Worm (Caenorhabditis elegans) whole organism, L3 larva: ENCODE measurements around the gene cyp-13A6.

Experiments
- R02D3.7 ChIP-seq: fragments of 150-350 bp; optimal IDR thresholded peaks from 2 replicates; lab custom pipeline; 2014; ENCODE audit warnings: missing biosample characterization, missing genetic modification characterization
- ZK546.5 ChIP-seq: sonication (generic microtip); optimal IDR thresholded peaks from 2 replicates; lab custom pipeline; 2017; ENCODE audit warnings: missing biosample characterization, missing genetic modification characterization
- aly-2 ChIP-seq: fragments of 150-350 bp; optimal IDR thresholded peaks from 2 replicates; lab custom pipeline; 2014; ENCODE audit warnings: missing biosample characterization, missing genetic modification characterization
- ama-1 ChIP-seq: fragments of 150-350 bp; optimal IDR thresholded peaks from 2 replicates; lab custom pipeline; 2018
- ceh-16 ChIP-seq: sonication (generic microtip); optimal IDR thresholded peaks from 2 replicates; lab custom pipeline; 2017; ENCODE audit warnings: missing biosample characterization, missing genetic modification characterization
- ceh-28 ChIP-seq: fragments of 150-350 bp; optimal IDR thresholded peaks from 2 replicates; lab custom pipeline; 2014; ENCODE audit warnings: missing biosample characterization, missing genetic modification reagents, missing genetic modification characterization
- ceh-82 ChIP-seq: fragments of 150-350 bp; optimal IDR thresholded peaks from 2 replicates; lab custom pipeline; 2014; ENCODE audit warnings: missing biosample characterization, missing genetic modification characterization
- ceh-9 ChIP-seq: sonication (generic microtip); optimal IDR thresholded peaks from 2 replicates; lab custom pipeline; 2018; ENCODE audit warnings: missing biosample characterization, missing genetic modification characterization
- daf-12 ChIP-seq: fragments of 150-350 bp; optimal IDR thresholded peaks from 2 replicates; lab custom pipeline; 2014; ENCODE audit warnings: missing biosample characterization, missing genetic modification reagents, missing genetic modification characterization
- egl-27 ChIP-seq: sonication (generic microtip); optimal IDR thresholded peaks from 4 replicates; lab custom pipeline; 2017; ENCODE audit warnings: missing biosample characterization, missing genetic modification reagents, missing genetic modification characterization
- egl-5 ChIP-seq: fragments of 150-350 bp; optimal IDR thresholded peaks from 2 replicates; lab custom pipeline; 2017; ENCODE audit warnings: missing biosample characterization, missing genetic modification reagents, missing genetic modification characterization, inconsistent platforms
- elt-1 ChIP-seq: fragments of 150-350 bp; optimal IDR thresholded peaks from 2 replicates; lab custom pipeline; 2014; ENCODE audit warnings: missing biosample characterization, missing genetic modification characterization
- elt-2 ChIP-seq: sonication (generic microtip); optimal IDR thresholded peaks from 2 replicates; lab custom pipeline; 2016; ENCODE audit warnings: missing genetic modification reagents, mild to moderate bottlenecking, missing genetic modification characterization, missing compliant biosample characterization
- elt-3 ChIP-seq, 3 experiments: fragments of 150-350 bp in 1 of 3; sonication (generic microtip) in 2 of 3; optimal IDR thresholded peaks; 2 replicates in 2 of 3; 4 replicates in 1 of 3; lab custom pipeline; 2014 to 2017; ENCODE audit warnings: missing biosample characterization in 3 of 3, missing genetic modification characterization in 3 of 3
- eor-1 ChIP-seq, 2 experiments: fragments of 150-350 bp; optimal IDR thresholded peaks; 2 replicates each; lab custom pipeline; 2014 to 2018; ENCODE audit warnings: missing biosample characterization in 2 of 2, missing genetic modification characterization in 2 of 2
- fkh-10 ChIP-seq: sonication (generic microtip); optimal IDR thresholded peaks from 2 replicates; lab custom pipeline; 2017; ENCODE audit warnings: missing biosample characterization, missing genetic modification reagents, missing genetic modification characterization
- fkh-2 ChIP-seq: fragments of 150-350 bp; optimal IDR thresholded peaks from 2 replicates; lab custom pipeline; 2014; ENCODE audit warnings: missing biosample characterization, missing genetic modification reagents, missing genetic modification characterization
- fos-1 ChIP-seq: fragments of 150-350 bp; optimal IDR thresholded peaks from 2 replicates; lab custom pipeline; 2014; ENCODE audit warnings: missing biosample characterization, missing genetic modification characterization
- hmg-11 ChIP-seq: sonication (generic microtip); optimal IDR thresholded peaks from 2 replicates; lab custom pipeline; 2016; ENCODE audit warnings: missing genetic modification characterization, missing compliant biosample characterization
- jun-1 ChIP-seq: fragments of 150-350 bp; optimal IDR thresholded peaks from 2 replicates; lab custom pipeline; 2014; ENCODE audit warnings: missing biosample characterization, missing genetic modification reagents, missing genetic modification characterization
- lin-15B ChIP-seq: fragments of 150-350 bp; optimal IDR thresholded peaks from 2 replicates; lab custom pipeline; 2014; ENCODE audit warnings: missing biosample characterization, missing genetic modification characterization
- lin-39 ChIP-seq: fragments of 150-350 bp; optimal IDR thresholded peaks from 2 replicates; lab custom pipeline; 2018; ENCODE audit warnings: missing biosample characterization, missing genetic modification reagents, missing genetic modification characterization
- lsy-12 ChIP-seq: sonication (generic microtip); optimal IDR thresholded peaks from 2 replicates; lab custom pipeline; 2016; ENCODE audit warnings: mild to moderate bottlenecking, missing genetic modification characterization, missing compliant biosample characterization
- mdl-1 ChIP-seq: fragments of 150-350 bp; optimal IDR thresholded peaks from 2 replicates; lab custom pipeline; 2014; ENCODE audit warnings: missing biosample characterization, missing genetic modification characterization
- mml-1 ChIP-seq: fragments of 150-350 bp; sonication (generic microtip); optimal IDR thresholded peaks from 3 replicates; lab custom pipeline; 2014; ENCODE audit warnings: missing biosample characterization, missing genetic modification characterization
- nfya-1 ChIP-seq: sonication (generic microtip); optimal IDR thresholded peaks from 2 replicates; lab custom pipeline; 2017; ENCODE audit warnings: missing genetic modification characterization, mild to moderate bottlenecking, missing compliant biosample characterization, antibody characterized with exemption, moderate library complexity; ENCODE audit not compliant: insufficient read depth
- nhr-11 ChIP-seq: fragments of 150-350 bp; optimal IDR thresholded peaks from 2 replicates; lab custom pipeline; 2014; ENCODE audit warnings: missing biosample characterization, missing genetic modification characterization
- nhr-12 ChIP-seq: fragments of 150-350 bp; optimal IDR thresholded peaks from 2 replicates; lab custom pipeline; 2014; ENCODE audit warnings: missing biosample characterization, missing genetic modification characterization
- nhr-23 ChIP-seq: fragments of 150-350 bp; optimal IDR thresholded peaks from 2 replicates; lab custom pipeline; 2014; ENCODE audit warnings: missing biosample characterization, missing genetic modification reagents, missing genetic modification characterization
- nhr-237 ChIP-seq: fragments of 150-350 bp; optimal IDR thresholded peaks from 2 replicates; lab custom pipeline; 2014; ENCODE audit warnings: missing biosample characterization, missing genetic modification characterization
- nhr-25 ChIP-seq: sonication (generic microtip); optimal IDR thresholded peaks from 2 replicates; lab custom pipeline; 2017; ENCODE audit warnings: missing biosample characterization, missing genetic modification characterization
- nhr-28 ChIP-seq: fragments of 150-350 bp; optimal IDR thresholded peaks from 2 replicates; lab custom pipeline; 2014; ENCODE audit warnings: missing biosample characterization, missing genetic modification characterization
- nhr-43 ChIP-seq: sonication (generic microtip); optimal IDR thresholded peaks from 2 replicates; lab custom pipeline; 2016; ENCODE audit warnings: mild to moderate bottlenecking, missing genetic modification characterization, missing compliant biosample characterization; ENCODE audit not compliant: poor library complexity, severe bottlenecking
- nhr-67 ChIP-seq: fragments of 150-350 bp; optimal IDR thresholded peaks from 2 replicates; lab custom pipeline; 2014; ENCODE audit warnings: missing biosample characterization, missing genetic modification characterization
- nhr-76 ChIP-seq: fragments of 150-350 bp; sonication (generic microtip); optimal IDR thresholded peaks from 5 replicates; lab custom pipeline; 2014; ENCODE audit warnings: missing biosample characterization, missing genetic modification characterization
- nhr-77 ChIP-seq: fragments of 150-350 bp; optimal IDR thresholded peaks from 2 replicates; lab custom pipeline; 2014; ENCODE audit warnings: missing biosample characterization, missing genetic modification characterization
- pha-4 ChIP-seq: fragments of 150-350 bp; optimal IDR thresholded peaks from 2 replicates; lab custom pipeline; 2014; ENCODE audit warnings: missing biosample characterization, missing genetic modification reagents, missing genetic modification characterization
- pqm-1 ChIP-seq: fragments of 150-350 bp; optimal IDR thresholded peaks from 2 replicates; lab custom pipeline; 2017; ENCODE audit warnings: missing biosample characterization, missing genetic modification characterization, inconsistent platforms
- sea-2 ChIP-seq: fragments of 150-350 bp; sonication (generic microtip); optimal IDR thresholded peaks from 4 replicates; lab custom pipeline; 2014; ENCODE audit warnings: missing biosample characterization, missing genetic modification reagents, missing genetic modification characterization
- skn-1 ChIP-seq: fragments of 150-350 bp; optimal IDR thresholded peaks from 2 replicates; lab custom pipeline; 2014; ENCODE audit warnings: missing biosample characterization, missing genetic modification characterization
- snpc-4 ChIP-seq: fragments of 150-350 bp; optimal IDR thresholded peaks from 2 replicates; lab custom pipeline; 2014; ENCODE audit warnings: missing biosample characterization, missing genetic modification characterization
- tbx-2 ChIP-seq: sonication (generic microtip); optimal IDR thresholded peaks from 2 replicates; lab custom pipeline; 2016; ENCODE audit warnings: mild to moderate bottlenecking, missing genetic modification characterization, missing compliant biosample characterization
- unc-39 ChIP-seq: sonication (generic microtip); optimal IDR thresholded peaks from 4 replicates; lab custom pipeline; 2017; ENCODE audit warnings: missing biosample characterization, missing genetic modification characterization
- unc-62 ChIP-seq: fragments of 150-350 bp; sonication (generic microtip); optimal IDR thresholded peaks from 4 replicates; lab custom pipeline; 2014; ENCODE audit warnings: missing biosample characterization, missing genetic modification reagents, missing genetic modification characterization
- zag-1 ChIP-seq: fragments of 150-350 bp; optimal IDR thresholded peaks from 2 replicates; lab custom pipeline; 2014; ENCODE audit warnings: missing biosample characterization, missing genetic modification characterization
- ztf-11 ChIP-seq: fragments of 150-350 bp; optimal IDR thresholded peaks from 2 replicates; lab custom pipeline; 2014; ENCODE audit warnings: missing biosample characterization, missing genetic modification characterization
- ztf-4 ChIP-seq: fragments of 150-350 bp; optimal IDR thresholded peaks from 2 replicates; lab custom pipeline; 2014; ENCODE audit warnings: missing biosample characterization, missing genetic modification characterization

The cyp-13A6 gene

ce11 chrII:9787395-9788152 is 15.0 kb downstream of the cyp-13A6 start, which contains the start of gene cyp-13A2:
Gene cyp-13A2, minus strand, starts transcription at chrII:9787629.
- TF ChIP-seq nhr-77 (peak; percentile 6), hmg-11 (tag; lab: Kevin White, UChicago) (no peak), tbx-2 (no peak), elt-3 (tag; optimal IDR thresholded peaks at IDR 0.05; lab: Kevin White, UChicago) (no peak), zag-1 (tag; lab: Kevin White, UChicago) (no peak), snpc-4 (peak; percentile 96), nhr-25 (tag; lab: Kevin White, UChicago) (peak; percentile 92), elt-1 (tag; lab: Kevin White, UChicago) (peak; percentile 85), unc-62 (GFP tag; lab: Kevin White, UChicago) (no peak), ZK546.5 (tag; lab: Kevin White, UChicago) (no peak), nhr-43 (tag; lab: Kevin White, UChicago) (peak; percentile 32), lin-15B (tag; lab: Kevin White, UChicago) (peak; percentile 11), aly-2 (tag; lab: Kevin White, UChicago) (no peak), nhr-23 (tag; lab: Kevin White, UChicago) (peak; percentile 55), ceh-82 (tag; lab: Kevin White, UChicago) (no peak), jun-1 (tag; lab: Kevin White, UChicago) (peak; percentile 26), daf-12 (tag; lab: Kevin White, UChicago) (no peak), unc-39 (tag; lab: Kevin White, UChicago) (no peak), nhr-12 (tag; lab: Kevin White, UChicago) (no peak), fos-1 (tag; lab: Kevin White, UChicago) (no peak), fkh-10 (GFP tag; lab: Kevin White, UChicago) (no peak), mml-1 (tag; lab: Kevin White, UChicago) (no peak), ztf-4 (tag; lab: Kevin White, UChicago) (no peak), R02D3.7 (no peak), elt-2 (peak; percentile 87), fkh-2 (tag; lab: Kevin White, UChicago) (no peak), eor-1 (tag; optimal IDR thresholded peaks at IDR 0.05; lab: Kevin White, UChicago) (no peak), egl-5 (no peak), nhr-67 (tag; lab: Kevin White, UChicago) (no peak), skn-1 (tag; lab: Kevin White, UChicago) (no peak), ceh-16 (tag; lab: Kevin White, UChicago) (no peak), nhr-28 (tag; lab: Kevin White, UChicago) (no peak), ceh-9 (tag; lab: Kevin White, UChicago) (no peak), ama-1 (lab: Kevin White, UChicago) (no peak), lin-39 (tag; lab: Kevin White, UChicago) (no peak), pha-4 (tag; lab: Kevin White, UChicago) (peak; percentile 73), nfya-1 (peak; percentile 31), egl-27 (tag; lab: Kevin White, UChicago) (no peak), ceh-28 (tag; lab: Kevin White, UChicago) (peak; percentile 5), mdl-1 (no peak), pqm-1 (tag; lab: Kevin White, UChicago) (peak; percentile 71), nhr-76 (tag; lab: Kevin White, UChicago) (no peak), sea-2 (GFP tag; lab: Kevin White, UChicago) (no peak), ztf-11 (tag; lab: Kevin White, UChicago) (no peak), lsy-12 (tag; lab: Kevin White, UChicago) (peak; percentile 38), nhr-237 (tag; lab: Kevin White, UChicago) (no peak), nhr-11 (tag; lab: Kevin White, UChicago) (peak; percentile 52)
